Worm (Caenorhabditis elegans): ENCODE results near the gene srt-24.

Gene srt-24

ce11 chrIV:749557-749956 is 18.7 kb upstream of the srt-24 start:
- TF ChIP-seq K02D7.2 (tag; optimal IDR thresholded peaks at IDR 0.05) (no peak), hlh-6 (tag; optimal IDR thresholded peaks at IDR 0.05) (no peak), F13H6.1 (tag; optimal IDR thresholded peaks at IDR 0.05) (no peak), ceh-22 (tag; optimal IDR thresholded peaks at IDR 0.05) (no peak), fax-1 (tag; optimal IDR thresholded peaks at IDR 0.05) (no peak), hlh-30 (tag; optimal IDR thresholded peaks at IDR 0.05; ENCODE audit: insufficient read depth) (no peak), unc-86 (tag; optimal IDR thresholded peaks at IDR 0.05) (no peak), hlh-15 (tag; optimal IDR thresholded peaks at IDR 0.05) (no peak), hlh-8 (tag; optimal IDR thresholded peaks at IDR 0.05) (no peak), che-1 (tag; optimal IDR thresholded peaks at IDR 0.05) (no peak), ttx-3 (tag; optimal IDR thresholded peaks at IDR 0.05) (no peak), ref-2 (tag; optimal IDR thresholded peaks at IDR 0.05) (no peak), ceh-6 (GFP tag; optimal IDR thresholded peaks at IDR 0.05) (no peak)

ce11 chrIV:746333-746732 is 15.5 kb upstream of the srt-24 start:
- TF ChIP-seq ahr-1 (tag; optimal IDR thresholded peaks at IDR 0.05) (no peak), ceh-9 (tag; optimal IDR thresholded peaks at IDR 0.05) (no peak), fkh-6 (tag; optimal IDR thresholded peaks at IDR 0.05) (no peak), nfya-1 (tag; optimal IDR thresholded peaks at IDR 0.05) (no peak), ttx-3 (tag; optimal IDR thresholded peaks at IDR 0.05) (no peak), ceh-34 (tag; optimal IDR thresholded peaks at IDR 0.05) (no peak), C08G9.2 (tag; optimal IDR thresholded peaks at IDR 0.05) (no peak), unc-3 (GFP tag; conservative IDR thresholded peaks at IDR 0.05) (no peak), unc-3 (tag; optimal IDR thresholded peaks at IDR 0.05) (no peak), eyg-1 (tag; optimal IDR thresholded peaks at IDR 0.05) (no peak), zip-5 (tag; optimal IDR thresholded peaks at IDR 0.05) (no peak), hlh-6 (tag; optimal IDR thresholded peaks at IDR 0.05) (no peak), pat-9 (tag; optimal IDR thresholded peaks at IDR 0.05) (no peak), sox-2 (GFP tag; IDR thresholded peaks at IDR 0.05) (no peak), ceh-45 (GFP tag; IDR thresholded peaks at IDR 0.05) (no peak), elt-2 (tag; optimal IDR thresholded peaks at IDR 0.05) (no peak), dve-1 (tag; optimal IDR thresholded peaks at IDR 0.05) (no peak), ceh-24 (tag; optimal IDR thresholded peaks at IDR 0.05) (no peak), hlh-8 (tag; optimal IDR thresholded peaks at IDR 0.05) (no peak)

ce11 chrIV:741831-742230 is 11.0 kb upstream of the srt-24 start:
- TF ChIP-seq ref-2 (tag; optimal IDR thresholded peaks at IDR 0.05) = peak; percentile 40
- TF ChIP-seq unc-55 (GFP tag; optimal IDR thresholded peaks at IDR 0.05) = peak; percentile 67
- TF ChIP-seq fkh-10 (GFP tag; optimal IDR thresholded peaks at IDR 0.05) = no peak
- no peak for TF ChIP-seq elt-4 (tag; optimal IDR thresholded peaks at IDR 0.05)
- TF ChIP-seq hlh-8 (tag; optimal IDR thresholded peaks at IDR 0.05) = no peak

ce11 chrIV:740674-741073 is 9.8 kb upstream of the srt-24 start:
- TF ChIP-seq gmeb-2 (tag; optimal IDR thresholded peaks at IDR 0.05) = no peak
- TF ChIP-seq pros-1 (tag; optimal IDR thresholded peaks at IDR 0.05) = no peak
- no peak for TF ChIP-seq tbx-2 (tag; optimal IDR thresholded peaks at IDR 0.05)
- TF ChIP-seq unc-55 (GFP tag; optimal IDR thresholded peaks at IDR 0.05) = peak; percentile 94
- TF ChIP-seq ahr-1 (tag; optimal IDR thresholded peaks at IDR 0.05) = no peak

- TF ChIP-seq unc-55 (GFP tag; optimal IDR thresholded peaks at IDR 0.05) (peak; percentile 47), eyg-1 (tag; optimal IDR thresholded peaks at IDR 0.05) (no peak)
Observed at ce11 chrIV:736447-736846, 5.6 kb upstream of the srt-24 start, which contains the start of gene kvs-5. Gene kvs-5 (plus strand): TSS chrIV:736747.

All from whole organism, late embryonic.